Fruit fly (Drosophila melanogaster) whole organism, pupa: Measurements from ENCODE around the gene skd.

ENCODE experiments used
- CG10348 ChIP-seq: fragments of 200-800 bp; sonication (Bioruptor generic); IDR thresholded peaks from 2 replicates; pipeline ENCODE4 v1.3.6; 2022; ENCODE audit warnings: missing biosample characterization, missing genetic modification characterization
- CG12605 ChIP-seq: fragments of 200-800 bp; sonication (Bioruptor generic); IDR thresholded peaks from 2 replicates; pipeline ENCODE4 v1.3.6; 2022; ENCODE audit warnings: missing biosample characterization, missing genetic modification characterization
- CG13204 ChIP-seq: fragments of 200-800 bp; sonication (Bioruptor generic); optimal IDR thresholded peaks from 2 replicates; lab custom pipeline; 2018; ENCODE audit warnings: missing biosample characterization, mild to moderate bottlenecking, missing genetic modification characterization, moderate library complexity
- CG14655 ChIP-seq: fragments of 200-800 bp; sonication (Bioruptor generic); optimal IDR thresholded peaks from 3 replicates; lab custom pipeline; 2017; ENCODE audit warnings: mild to moderate bottlenecking, missing biosample characterization, missing genetic modification reagents, missing genetic modification characterization
- CG15710 ChIP-seq: fragments of 200-800 bp; sonication (Bioruptor generic); optimal IDR thresholded peaks from 2 replicates; lab custom pipeline; 2018; ENCODE audit warnings: missing biosample characterization, mild to moderate bottlenecking, missing genetic modification characterization, moderate library complexity
- CG17806 ChIP-seq: fragments of 200-800 bp; sonication (Bioruptor generic); optimal IDR thresholded peaks from 2 replicates; lab custom pipeline; 2018; ENCODE audit warnings: missing biosample characterization, mild to moderate bottlenecking, missing genetic modification characterization, moderate library complexity
- CG32121 ChIP-seq: fragments of 200-800 bp; sonication (Bioruptor generic); IDR thresholded peaks from 2 replicates; pipeline ENCODE4 v1.3.6; 2022; ENCODE audit warnings: missing biosample characterization, missing genetic modification characterization
- CG34367 ChIP-seq: fragments of 200-800 bp; sonication (Bioruptor generic); optimal IDR thresholded peaks from 2 replicates; lab custom pipeline; 2018; ENCODE audit warnings: missing biosample characterization, mild to moderate bottlenecking, missing genetic modification characterization
- CG4496 ChIP-seq: fragments of 200-800 bp; sonication (Bioruptor generic); IDR thresholded peaks from 3 replicates; pipeline ENCODE4 v1.3.6; 2022; ENCODE audit warnings: missing biosample characterization, missing genetic modification characterization
- CG8159 ChIP-seq: fragments of 200-800 bp; sonication (Bioruptor generic); optimal IDR thresholded peaks from 3 replicates; lab custom pipeline; 2018; ENCODE audit warnings: missing biosample characterization, mild to moderate bottlenecking, missing genetic modification characterization, moderate library complexity
- CG8301 ChIP-seq: fragments of 200-800 bp; sonication (Bioruptor generic); optimal IDR thresholded peaks from 2 replicates; lab custom pipeline; 2018; ENCODE audit warnings: missing biosample characterization, mild to moderate bottlenecking, missing genetic modification characterization
- CG9948 ChIP-seq: fragments of 200-800 bp; sonication (Bioruptor generic); optimal IDR thresholded peaks from 2 replicates; lab custom pipeline; 2018; ENCODE audit warnings: missing biosample characterization, mild to moderate bottlenecking, missing genetic modification characterization, moderate library complexity
- D1 ChIP-seq: fragments of 200-800 bp; sonication (Bioruptor generic); optimal IDR thresholded peaks from 2 replicates; lab custom pipeline; 2018; ENCODE audit warnings: missing biosample characterization, mild to moderate bottlenecking, missing genetic modification characterization, moderate library complexity
- EcR ChIP-seq: fragments of 200-800 bp; sonication (Bioruptor generic); optimal IDR thresholded peaks from 3 replicates; lab custom pipeline; 2019; ENCODE audit warnings: missing biosample characterization, missing genetic modification characterization, mild to moderate bottlenecking, moderate library complexity, missing genetic modification reagents
- Ets98B ChIP-seq: fragments of 200-800 bp; sonication (Bioruptor generic); IDR thresholded peaks from 2 replicates; pipeline ENCODE4 v1.3.6; 2022; ENCODE audit warnings: missing biosample characterization, missing genetic modification characterization
- Pif1A ChIP-seq: fragments of 200-800 bp; sonication (Bioruptor generic); optimal IDR thresholded peaks from 3 replicates; lab custom pipeline; 2016; ENCODE audit warnings: missing biosample characterization, missing genetic modification characterization
- Pif1B ChIP-seq: fragments of 200-800 bp; sonication (Bioruptor generic); optimal IDR thresholded peaks from 3 replicates; lab custom pipeline; 2016; ENCODE audit warnings: missing biosample characterization, missing genetic modification characterization
- Snoo ChIP-seq: fragments of 200-800 bp; sonication (Bioruptor generic); optimal IDR thresholded peaks from 3 replicates; lab custom pipeline; 2017; ENCODE audit warnings: missing biosample characterization, mild to moderate bottlenecking, missing genetic modification characterization, inconsistent platforms
- fd96Ca ChIP-seq: fragments of 200-800 bp; sonication (Bioruptor generic); IDR thresholded peaks from 3 replicates; pipeline ENCODE4 v1.3.6; 2022; ENCODE audit warnings: missing biosample characterization, missing genetic modification characterization
- gl ChIP-seq: fragments of 200-800 bp; sonication (Bioruptor generic); optimal IDR thresholded peaks from 2 replicates; lab custom pipeline; 2018; ENCODE audit warnings: missing biosample characterization, mild to moderate bottlenecking, missing genetic modification characterization
- rn ChIP-seq: fragments of 200-800 bp; sonication (Bioruptor generic); IDR thresholded peaks from 2 replicates; pipeline ENCODE4 v1.3.6; 2022; ENCODE audit warnings: missing biosample characterization, missing genetic modification characterization

Gene skd

DNA sequence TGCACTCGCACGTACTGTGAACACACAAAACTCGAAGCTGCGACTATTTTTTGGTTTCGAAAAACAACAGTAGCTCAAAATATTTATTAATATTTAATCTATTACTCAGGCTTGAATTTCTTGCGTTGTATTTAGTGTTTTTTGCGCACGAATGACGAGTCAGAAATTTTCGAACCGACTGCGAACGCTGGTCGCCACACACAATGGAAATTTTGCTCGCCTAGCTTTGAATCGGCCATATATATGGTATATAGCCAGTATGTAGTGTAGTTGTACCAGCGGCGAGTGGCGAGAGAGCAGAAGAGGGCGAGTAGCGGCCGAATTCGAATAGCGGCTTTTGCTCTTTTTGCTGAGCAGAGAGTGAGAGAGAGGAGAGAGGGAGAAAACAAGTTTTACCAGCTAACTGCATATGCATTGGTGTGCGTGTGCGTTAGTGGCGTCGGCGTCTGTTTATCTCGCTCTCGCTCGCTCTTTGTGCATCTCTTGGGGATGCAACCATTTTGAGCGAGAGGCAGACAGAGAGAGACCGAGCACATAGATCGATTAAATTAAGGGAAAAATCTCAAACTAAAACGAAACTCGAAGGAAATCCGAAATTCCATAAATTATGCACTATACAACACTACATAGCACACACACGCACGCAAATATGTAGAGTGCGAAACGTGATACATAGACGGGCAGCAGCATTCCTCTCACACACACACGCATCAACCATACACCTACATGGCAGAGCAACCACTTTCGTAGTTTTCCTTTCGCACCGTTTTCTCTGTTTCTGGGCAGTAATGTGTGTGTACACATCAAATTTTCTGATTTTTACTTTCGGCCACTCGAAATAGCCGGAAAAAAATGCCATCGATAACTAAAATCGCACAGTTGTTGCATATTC is 963 bp downstream of the skd start:
- TF ChIP-seq Pif1A (GFP tag; lab: Kevin White, UChicago) (peak; percentile 34), D1 (tag; lab: Kevin White, UChicago) (no peak), CG13204 (GFP tag; lab: Kevin White, UChicago) (peak; percentile 35), CG8159 (tag; lab: Kevin White, UChicago) (no peak), CG4496 (GFP tag; lab: Robert Waterston, UW) (peak; percentile 71), CG14655 (GFP tag; lab: Kevin White, UChicago) (no peak), CG15710 (peak; percentile 21), fd96Ca (peak; percentile 71; the same call in 2 of the 3 replicates), EcR (GFP tag; lab: Kevin White, UChicago) (no peak), gl (tag; lab: Kevin White, UChicago) (peak; percentile 32), CG9948 (no peak), rn (GFP tag; lab: Robert Waterston, UW) (no peak), Snoo (tag; lab: Kevin White, UChicago) (no peak), CG10348 (no peak), CG32121 (GFP tag; lab: Robert Waterston, UW) (peak; percentile 36; the same call in 1 of the 2 replicates), CG17806 (no peak), Pif1B (GFP tag; lab: Kevin White, UChicago) (peak; percentile 2), Ets98B (GFP tag; lab: Robert Waterston, UW) (peak; percentile 77), CG12605 (peak; percentile 72), CG34367 (tag; lab: Kevin White, UChicago) (no peak), CG8301 (tag; lab: Kevin White, UChicago) (no peak)

DNA sequence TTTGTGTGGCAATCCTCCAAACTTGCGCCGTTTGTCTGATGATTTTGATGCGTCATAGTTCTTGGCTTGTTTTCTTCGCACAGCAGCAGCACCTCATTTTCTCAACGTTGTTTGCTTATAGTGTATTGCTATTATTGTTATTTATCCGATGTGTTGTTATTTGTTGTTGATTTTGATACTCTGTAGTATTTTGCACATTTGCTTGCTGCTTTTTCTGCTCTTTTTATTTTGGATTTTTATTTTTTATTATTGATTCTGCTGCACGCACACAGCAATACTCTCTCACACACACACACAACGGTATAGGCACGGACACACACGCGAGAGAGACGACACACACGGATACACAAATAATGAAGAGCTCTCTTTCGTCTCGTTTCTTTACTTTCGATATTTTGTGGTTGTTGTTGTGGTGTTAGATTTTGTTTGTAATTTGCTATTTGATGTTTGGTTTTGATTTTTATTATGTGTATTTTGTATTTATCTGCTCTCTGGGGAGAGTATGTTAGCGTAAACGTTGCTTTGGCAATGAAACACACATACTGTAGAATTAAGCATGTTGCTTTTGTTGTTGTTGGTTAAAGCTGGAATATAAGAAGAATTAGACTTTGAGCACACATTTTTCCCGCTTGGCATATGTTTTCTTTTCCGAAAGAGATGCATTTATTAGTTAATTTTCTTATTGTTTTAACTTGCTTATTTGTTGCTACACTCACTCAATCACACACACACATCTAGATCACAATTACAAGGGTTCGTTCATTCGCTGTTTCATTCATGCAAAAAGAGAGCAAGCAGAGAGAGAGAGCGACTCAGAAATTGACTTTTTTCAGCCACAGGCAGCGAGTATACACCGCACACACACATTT is 2.0 kb downstream of the skd start:
- TF ChIP-seq CG8301 (tag; lab: Kevin White, UChicago) (peak; percentile 61), rn (GFP tag; lab: Robert Waterston, UW) (no peak), Pif1B (GFP tag; lab: Kevin White, UChicago) (peak; percentile 74), gl (tag; lab: Kevin White, UChicago) (peak; percentile 87), D1 (tag; lab: Kevin White, UChicago) (no peak), CG9948 (peak; percentile 22), CG32121 (GFP tag; lab: Robert Waterston, UW) (peak; percentile 59), CG8159 (tag; lab: Kevin White, UChicago) (peak; percentile 45), CG14655 (GFP tag; lab: Kevin White, UChicago) (peak; percentile 67), CG4496 (GFP tag; lab: Robert Waterston, UW) (peak; percentile 85), CG34367 (tag; lab: Kevin White, UChicago) (peak; percentile 72), Ets98B (GFP tag; lab: Robert Waterston, UW) (peak; percentile 81), EcR (GFP tag; lab: Kevin White, UChicago) (peak; percentile 15), CG12605 (peak; percentile 82), CG15710 (peak; percentile 59), fd96Ca (peak; percentile 70), CG17806 (peak; percentile 49), Snoo (tag; lab: Kevin White, UChicago) (peak; percentile 22), CG13204 (GFP tag; lab: Kevin White, UChicago) (peak; percentile 69), Pif1A (GFP tag; lab: Kevin White, UChicago) (peak; percentile 59), CG10348 (no peak)

DNA sequence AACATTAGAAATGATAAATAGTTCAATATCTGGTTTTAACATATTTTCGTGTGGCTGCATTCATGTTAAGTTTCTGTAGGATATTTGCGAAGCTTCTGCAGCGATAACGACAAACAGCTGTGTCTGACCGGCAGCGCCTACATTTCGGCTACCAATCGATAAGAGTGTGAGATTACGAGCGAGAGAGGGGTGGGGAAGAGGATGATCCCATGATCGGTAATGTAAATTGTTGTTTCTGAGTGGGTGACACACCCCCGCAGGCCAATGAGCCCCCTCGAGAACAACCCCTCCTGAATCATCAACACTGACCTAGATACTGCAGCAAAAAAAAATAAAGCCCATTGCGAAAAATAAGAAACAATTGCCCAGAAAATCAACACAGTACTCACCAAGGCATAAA is 2.7 kb downstream of the skd start:
- TF ChIP-seq CG34367 (tag; lab: Kevin White, UChicago) (no peak), CG15710 (no peak), CG9948 (no peak), CG13204 (GFP tag; lab: Kevin White, UChicago) (no peak), Pif1A (GFP tag; lab: Kevin White, UChicago) (no peak), CG32121 (GFP tag; lab: Robert Waterston, UW) (no peak), Snoo (tag; lab: Kevin White, UChicago) (no peak), gl (tag; lab: Kevin White, UChicago) (no peak), D1 (tag; lab: Kevin White, UChicago) (no peak), CG8301 (tag; lab: Kevin White, UChicago) (no peak), Pif1B (GFP tag; lab: Kevin White, UChicago) (no peak)

DNA sequence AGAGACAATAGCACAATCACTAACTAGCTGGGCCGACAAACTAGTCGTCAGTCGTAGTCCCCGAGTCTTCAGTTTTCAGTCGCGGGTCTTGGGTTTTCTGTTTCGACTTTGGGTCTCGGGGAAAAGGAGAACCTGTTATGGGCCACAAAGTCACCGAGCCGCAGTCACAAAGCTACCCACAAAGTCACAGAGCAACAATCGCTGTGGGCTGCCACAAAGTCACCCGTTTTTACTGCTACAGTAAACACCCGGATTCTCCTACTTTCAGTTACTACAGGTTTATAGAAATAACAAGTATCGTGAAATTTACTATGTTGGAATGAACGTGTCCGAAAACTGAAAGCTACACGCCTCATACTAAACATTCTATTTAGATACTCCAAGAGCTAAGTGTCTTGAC is 3.4 kb downstream of the skd start:
- TF ChIP-seq EcR (GFP tag; lab: Kevin White, UChicago) (no peak), CG14655 (GFP tag; lab: Kevin White, UChicago) (no peak), CG32121 (GFP tag; lab: Robert Waterston, UW) (no peak), CG9948 (no peak), Pif1A (GFP tag; lab: Kevin White, UChicago) (no peak)

DNA sequence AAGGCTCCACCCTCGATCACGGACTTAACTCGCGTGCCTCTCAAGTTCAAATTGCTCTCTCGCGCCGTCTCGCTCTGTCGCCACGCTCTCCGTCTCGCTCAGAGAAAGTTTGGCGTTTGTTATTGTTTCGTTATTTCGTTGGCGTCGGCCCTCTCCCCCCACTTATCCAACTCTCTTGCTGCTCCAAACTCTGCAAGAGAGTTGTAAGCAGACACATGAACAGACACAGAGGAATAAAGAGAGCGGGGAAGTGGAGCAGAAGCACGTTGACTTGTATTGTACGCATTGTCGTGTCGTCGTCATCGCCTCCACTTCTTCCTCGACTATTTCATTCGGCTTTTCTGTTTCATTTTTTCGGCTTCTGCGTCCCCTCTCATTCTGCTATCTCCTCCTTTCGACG is 3.9 kb downstream of the skd start:
- TF ChIP-seq Snoo (tag; lab: Kevin White, UChicago) (peak; percentile 14), Pif1B (GFP tag; lab: Kevin White, UChicago) (no peak), CG8301 (tag; lab: Kevin White, UChicago) (no peak), CG4496 (GFP tag; lab: Robert Waterston, UW) (peak; percentile 37; the same call in 2 of the 3 replicates), CG32121 (GFP tag; lab: Robert Waterston, UW) (peak; percentile 9; the same call in 1 of the 2 replicates), CG17806 (no peak), gl (tag; lab: Kevin White, UChicago) (no peak), rn (GFP tag; lab: Robert Waterston, UW) (no peak), CG10348 (no peak), CG14655 (GFP tag; lab: Kevin White, UChicago) (no peak), CG13204 (GFP tag; lab: Kevin White, UChicago) (no peak), EcR (GFP tag; lab: Kevin White, UChicago) (peak; percentile 82), D1 (tag; lab: Kevin White, UChicago) (no peak), Ets98B (GFP tag; lab: Robert Waterston, UW) (no peak; the same call in 1 of the 2 replicates)
